Worm (Caenorhabditis elegans): Measurements from ENCODE around the gene snr-4.

Gene snr-4

DNA sequence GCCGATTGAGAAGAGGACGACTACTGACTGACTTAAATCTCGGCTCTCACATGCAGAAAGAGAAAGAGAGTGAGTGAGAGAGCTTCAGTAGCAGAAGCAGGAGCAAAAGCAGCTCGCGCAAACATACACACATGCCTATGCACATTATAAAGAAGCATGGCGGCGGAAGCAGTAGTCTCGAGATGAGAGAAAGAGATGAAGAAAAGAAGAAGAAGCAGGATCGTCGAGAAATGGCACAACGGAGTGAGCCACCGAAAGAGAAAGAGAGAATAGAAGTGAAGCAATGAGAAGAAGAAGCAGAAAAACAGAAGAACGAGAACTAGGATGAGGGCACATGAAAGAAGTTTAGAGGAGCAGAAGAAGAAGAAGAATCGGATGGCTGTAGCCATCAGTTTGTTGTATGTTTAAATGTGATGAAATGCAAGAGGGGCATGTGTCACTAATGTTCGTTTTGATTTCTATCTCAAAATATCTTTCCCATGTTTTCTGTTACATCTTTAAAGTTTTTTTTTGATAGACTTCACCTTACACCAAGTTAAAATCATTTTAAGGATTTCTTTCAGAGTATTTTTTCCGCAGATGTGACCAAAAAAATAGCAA lies 47.5 kb upstream of the snr-4 start:
- TF ChIP-seq nhr-76 (tag; optimal IDR thresholded peaks at IDR 0.05): no peak
- TF ChIP-seq ceh-8 (GFP tag; optimal IDR thresholded peaks at IDR 0.05): no peak
- TF ChIP-seq efl-1 (optimal IDR thresholded peaks at IDR 0.05): peak; percentile 15 to 38
- no peak for TF ChIP-seq efl-1 (GFP tag; optimal IDR thresholded peaks at IDR 0.05 in 1 of 2)
- TF ChIP-seq snpc-4 (tag; optimal IDR thresholded peaks at IDR 0.05): peak; percentile 17
- no peak for TF ChIP-seq jun-1 (tag; optimal IDR thresholded peaks at IDR 0.05)
- peak; percentile 52 for TF ChIP-seq tbx-2 (tag; optimal IDR thresholded peaks at IDR 0.05)
- TF ChIP-seq sup-37 (GFP tag; optimal IDR thresholded peaks at IDR 0.05): no peak
- TF ChIP-seq swsn-7 (tag; optimal IDR thresholded peaks at IDR 0.05): peak; percentile 47
- no peak for TF ChIP-seq ces-1 (GFP tag; optimal IDR thresholded peaks at IDR 0.05)
- TF ChIP-seq nhr-19 (GFP tag; conservative IDR thresholded peaks at IDR 0.05): 0 out of 2 replicates have a peak, but pooled peaks have one; percentile 12
- TF ChIP-seq ets-5 (GFP tag; IDR thresholded peaks at IDR 0.05): no peak
- peak; percentile 4 for TF ChIP-seq irx-1 (tag; optimal IDR thresholded peaks at IDR 0.05)
- peak; percentile 87 for TF ChIP-seq fkh-8 (tag; optimal IDR thresholded peaks at IDR 0.05)
- TF ChIP-seq nhr-71 (tag; optimal IDR thresholded peaks at IDR 0.05): peak; percentile 70
- TF ChIP-seq ceh-63 (GFP tag; optimal IDR thresholded peaks at IDR 0.05): no peak
- TF ChIP-seq isw-1 (GFP tag; IDR thresholded peaks at IDR 0.05): peak; percentile 25
- no peak for TF ChIP-seq grh-1 (GFP tag; IDR thresholded peaks at IDR 0.05)
- TF ChIP-seq unc-86 (tag; optimal IDR thresholded peaks at IDR 0.05): peak; percentile 38
- peak; percentile 71 for TF ChIP-seq mep-1 (tag; optimal IDR thresholded peaks at IDR 0.05)
- TF ChIP-seq zag-1 (tag; optimal IDR thresholded peaks at IDR 0.05): no peak
- peak; percentile 46 for TF ChIP-seq nhr-47 (tag; optimal IDR thresholded peaks at IDR 0.05)
- peak in 1 of 2 experiments; percentile 40 for TF ChIP-seq lin-35 (GFP tag; optimal IDR thresholded peaks at IDR 0.05)
- peak in 1 of 2 experiments; percentile 29 for TF ChIP-seq mdl-1 (tag; optimal IDR thresholded peaks at IDR 0.05)
- peak; percentile 92 for TF ChIP-seq lin-14 (GFP tag; optimal IDR thresholded peaks at IDR 0.05)
- no peak for TF ChIP-seq efl-3 (GFP tag; optimal IDR thresholded peaks at IDR 0.05)
- TF ChIP-seq skn-1 (tag; optimal IDR thresholded peaks at IDR 0.05): no peak
- TF ChIP-seq snu-23 (GFP tag; optimal IDR thresholded peaks at IDR 0.05): peak; percentile 40
- peak; percentile 29 for TF ChIP-seq C16A3.4 (tag; optimal IDR thresholded peaks at IDR 0.05)
- no peak for TF ChIP-seq ama-1 (optimal IDR thresholded peaks at IDR 0.05)
- peak; percentile 50 for TF ChIP-seq egl-13 (tag; optimal IDR thresholded peaks at IDR 0.05)
- peak in 1 of 2 experiments; percentile 44 for TF ChIP-seq lsy-2 (tag; optimal IDR thresholded peaks at IDR 0.05)
- peak; percentile 41 for TF ChIP-seq pax-3 (tag; optimal IDR thresholded peaks at IDR 0.05)
- TF ChIP-seq dpl-1 (GFP tag; optimal IDR thresholded peaks at IDR 0.05): peak in 1 of 3 experiments; percentile 23
- no peak for TF ChIP-seq elt-2 (tag; optimal IDR thresholded peaks at IDR 0.05)
- no peak for TF ChIP-seq pag-3 (tag; optimal IDR thresholded peaks at IDR 0.05; ENCODE audit: borderline replicate concordance, insufficient read depth)
- peak; percentile 49 for TF ChIP-seq dsc-1 (tag; optimal IDR thresholded peaks at IDR 0.05)
- peak; percentile 5 to 67 (median 25) for TF ChIP-seq ceh-82 (tag; optimal IDR thresholded peaks at IDR 0.05)
- TF ChIP-seq hlh-4 (tag; optimal IDR thresholded peaks at IDR 0.05): no peak
- peak; percentile 93 for TF ChIP-seq fkh-10 (GFP tag; optimal IDR thresholded peaks at IDR 0.05)
- peak; percentile 22 for TF ChIP-seq nhr-20 (tag; optimal IDR thresholded peaks at IDR 0.05)

DNA sequence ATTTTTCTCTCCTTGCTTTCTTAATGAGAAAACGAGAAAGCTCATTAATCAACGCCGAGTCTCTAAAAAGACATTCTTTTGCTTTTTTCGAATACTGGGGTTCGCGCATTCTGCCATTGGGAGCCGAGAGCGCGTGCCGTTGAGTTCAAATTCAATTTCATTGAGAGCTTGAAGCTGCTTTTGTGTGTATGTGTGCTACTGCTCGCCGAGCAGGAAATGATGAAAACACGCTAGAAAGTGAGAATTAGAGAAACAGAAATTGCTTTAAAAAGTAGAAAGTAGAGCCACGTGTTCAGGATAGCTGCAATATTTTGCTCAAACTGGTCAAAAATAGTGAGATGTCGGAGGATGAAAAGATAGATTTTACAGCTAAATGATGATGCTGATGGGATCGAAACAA lies 46.2 kb upstream of the snr-4 start:
- no peak for TF ChIP-seq nhr-19 (GFP tag; conservative IDR thresholded peaks at IDR 0.05)
- no peak for TF ChIP-seq C16A3.4 (tag; optimal IDR thresholded peaks at IDR 0.05)
- no peak for TF ChIP-seq elt-2 (tag; optimal IDR thresholded peaks at IDR 0.05)
- TF ChIP-seq ceh-8 (GFP tag; optimal IDR thresholded peaks at IDR 0.05): no peak
- no peak for TF ChIP-seq ceh-88 (GFP tag; IDR thresholded peaks at IDR 0.05)
- TF ChIP-seq unc-98 (GFP tag; IDR thresholded peaks at IDR 0.05): no peak
- peak; percentile 87 for TF ChIP-seq lin-14 (GFP tag; optimal IDR thresholded peaks at IDR 0.05)
- no peak for TF ChIP-seq nhr-47 (tag; optimal IDR thresholded peaks at IDR 0.05)
- no peak for TF ChIP-seq nhr-77 (tag; optimal IDR thresholded peaks at IDR 0.05)
- TF ChIP-seq ztf-4 (tag; optimal IDR thresholded peaks at IDR 0.05): no peak
- TF ChIP-seq lin-13 (GFP tag; optimal IDR thresholded peaks at IDR 0.05): no peak
- TF ChIP-seq lin-15B (tag; optimal IDR thresholded peaks at IDR 0.05): no peak
- TF ChIP-seq pag-3 (tag; optimal IDR thresholded peaks at IDR 0.05; ENCODE audit: borderline replicate concordance, insufficient read depth): no peak
- TF ChIP-seq Y116A8C.19 (tag; optimal IDR thresholded peaks at IDR 0.05; ENCODE audit: borderline replicate concordance): no peak
- no peak for TF ChIP-seq sox-4 (tag; optimal IDR thresholded peaks at IDR 0.05)
- no peak for TF ChIP-seq tbx-2 (tag; optimal IDR thresholded peaks at IDR 0.05)
- TF ChIP-seq fkh-8 (tag; optimal IDR thresholded peaks at IDR 0.05): peak; percentile 64
- no peak for TF ChIP-seq vab-15 (tag; optimal IDR thresholded peaks at IDR 0.05)
- TF ChIP-seq elt-3 (tag; optimal IDR thresholded peaks at IDR 0.05): no peak
- no peak for TF ChIP-seq hlh-4 (tag; optimal IDR thresholded peaks at IDR 0.05)
- TF ChIP-seq nhr-85 (tag): no peak
